Worm (Caenorhabditis elegans): ENCODE results near the gene spp-10.

- no peak for TF ChIP-seq snpc-4 (tag; optimal IDR thresholded peaks at IDR 0.05)
- TF ChIP-seq nhr-43 (tag; optimal IDR thresholded peaks at IDR 0.05; ENCODE audit: poor library complexity, severe bottlenecking): no peak
- TF ChIP-seq pha-4 (tag; optimal IDR thresholded peaks at IDR 0.05): no peak
- no peak for TF ChIP-seq ama-1 (optimal IDR thresholded peaks at IDR 0.05)
- TF ChIP-seq jun-1 (tag; optimal IDR thresholded peaks at IDR 0.05): no peak
Observed at ce11 chrIV:8523981-8524380, 47.0 kb downstream of the spp-10 start.
